Fruit fly (Drosophila melanogaster) whole organism, prepupa: Measurements from ENCODE around the gene CG31549.

Source experiments
- CG10631 ChIP-seq: fragments of 200-800 bp; sonication (Bioruptor generic); optimal IDR thresholded peaks from 2 replicates; lab custom pipeline; 2016; ENCODE audit warnings: missing biosample characterization, missing genetic modification characterization
- CG10669 ChIP-seq: fragments of 200-800 bp; sonication (Bioruptor generic); optimal IDR thresholded peaks from 3 replicates; lab custom pipeline; 2018; ENCODE audit warnings: missing biosample characterization, mild to moderate bottlenecking, missing genetic modification characterization, moderate library complexity
- CG11762 ChIP-seq: fragments of 200-800 bp; sonication (Bioruptor generic); optimal IDR thresholded peaks from 3 replicates; lab custom pipeline; 2016; ENCODE audit warnings: missing biosample characterization, missing genetic modification characterization; ENCODE audit not compliant: insufficient read depth
- CG11902 ChIP-seq: fragments of 200-800 bp; sonication (Bioruptor generic); optimal IDR thresholded peaks from 3 replicates; lab custom pipeline; 2016; ENCODE audit warnings: missing biosample characterization, missing genetic modification characterization
- CG1621 ChIP-seq: fragments of 200-800 bp; sonication (Bioruptor generic); optimal IDR thresholded peaks from 3 replicates; lab custom pipeline; 2018; ENCODE audit warnings: missing biosample characterization, mild to moderate bottlenecking, missing genetic modification characterization
- CG3032 ChIP-seq: fragments of 200-800 bp; optimal IDR thresholded peaks from 2 replicates; lab custom pipeline; 2019; ENCODE audit warnings: missing biosample characterization, mild to moderate bottlenecking, missing genetic modification characterization, moderate library complexity
- CG31627 ChIP-seq: fragments of 200-800 bp; sonication (Bioruptor generic); optimal IDR thresholded peaks from 3 replicates; lab custom pipeline; 2016; ENCODE audit warnings: missing biosample characterization, missing genetic modification characterization
- CG32006 ChIP-seq: fragments of 200-800 bp; sonication (Bioruptor generic); optimal IDR thresholded peaks from 3 replicates; lab custom pipeline; 2017; ENCODE audit warnings: missing biosample characterization, mild to moderate bottlenecking, missing genetic modification characterization
- CG34406 ChIP-seq: fragments of 200-800 bp; sonication (Bioruptor generic); optimal IDR thresholded peaks from 3 replicates; lab custom pipeline; 2016; ENCODE audit warnings: missing biosample characterization, missing genetic modification characterization
- CG6163 ChIP-seq: fragments of 200-800 bp; sonication (Bioruptor generic); IDR thresholded peaks from 3 replicates; pipeline ENCODE4 v1.3.6; 2022; ENCODE audit warnings: missing biosample characterization, missing genetic modification characterization
- CG6792 ChIP-seq: fragments of 200-800 bp; sonication (Bioruptor generic); optimal IDR thresholded peaks from 3 replicates; lab custom pipeline; 2016; ENCODE audit warnings: missing biosample characterization, missing genetic modification characterization
- CG6808 ChIP-seq: fragments of 200-800 bp; sonication (Bioruptor generic); optimal IDR thresholded peaks from 3 replicates; lab custom pipeline; 2017; ENCODE audit warnings: missing biosample characterization, missing genetic modification characterization, mild to moderate bottlenecking, moderate library complexity, missing genetic modification reagents
- CG8319 ChIP-seq: fragments of 200-800 bp; sonication (Bioruptor generic); optimal IDR thresholded peaks from 3 replicates; lab custom pipeline; 2016; ENCODE audit warnings: missing biosample characterization, missing genetic modification characterization
- CG8632 ChIP-seq: fragments of 200-800 bp; sonication (Bioruptor generic); optimal IDR thresholded peaks from 3 replicates; lab custom pipeline; 2016; ENCODE audit warnings: missing biosample characterization, missing genetic modification characterization
- CG9139 ChIP-seq: fragments of 200-800 bp; sonication (Bioruptor generic); optimal IDR thresholded peaks from 3 replicates; lab custom pipeline; 2017; ENCODE audit warnings: missing biosample characterization, mild to moderate bottlenecking, missing genetic modification characterization
- Eip75B ChIP-seq: fragments of 200-800 bp; sonication (Bioruptor generic); optimal IDR thresholded peaks from 3 replicates; lab custom pipeline; 2016; ENCODE audit warnings: missing biosample characterization, missing genetic modification characterization
- Eip78C ChIP-seq: fragments of 200-800 bp; sonication (Bioruptor generic); peaks from one replicate; lab custom pipeline; 2016; ENCODE audit warnings: missing biosample characterization, missing genetic modification characterization
- Eip93F ChIP-seq: fragments of 200-800 bp; sonication (Bioruptor generic); optimal IDR thresholded peaks from 2 replicates; lab custom pipeline; 2016; ENCODE audit warnings: missing biosample characterization, mild to moderate bottlenecking, missing genetic modification characterization
- Ets21C ChIP-seq: fragments of 200-800 bp; sonication (Bioruptor generic); optimal IDR thresholded peaks from 3 replicates; lab custom pipeline; 2016; ENCODE audit warnings: missing biosample characterization, missing genetic modification characterization
- Ets96B ChIP-seq: fragments of 200-800 bp; optimal IDR thresholded peaks from 2 replicates; lab custom pipeline; 2019; ENCODE audit warnings: missing biosample characterization, mild to moderate bottlenecking, missing genetic modification characterization, moderate library complexity
- Gug ChIP-seq: fragments of 200-800 bp; sonication (Bioruptor generic); IDR thresholded peaks from 2 replicates; pipeline ENCODE4 v1.3.6; 2022; ENCODE audit warnings: missing biosample characterization, missing genetic modification characterization
- Hr39 ChIP-seq: fragments of 200-800 bp; sonication (Bioruptor generic); optimal IDR thresholded peaks from 2 replicates; lab custom pipeline; 2016; ENCODE audit warnings: missing biosample characterization, missing genetic modification characterization
- Hr4 ChIP-seq: fragments of 200-800 bp; sonication (Bioruptor generic); optimal IDR thresholded peaks from 3 replicates; lab custom pipeline; 2016; ENCODE audit warnings: missing biosample characterization, missing genetic modification characterization
- Met ChIP-seq: fragments of 200-800 bp; sonication (Bioruptor generic); optimal IDR thresholded peaks from 3 replicates; lab custom pipeline; 2016; ENCODE audit warnings: missing biosample characterization, missing genetic modification characterization
- Smox ChIP-seq: fragments of 200-800 bp; sonication (Bioruptor generic); optimal IDR thresholded peaks from 3 replicates; lab custom pipeline; 2016; ENCODE audit warnings: missing biosample characterization, missing genetic modification characterization
- Sox102F ChIP-seq: fragments of 200-800 bp; sonication (Bioruptor generic); optimal IDR thresholded peaks from 2 replicates; lab custom pipeline; 2016; ENCODE audit warnings: missing biosample characterization, mild to moderate bottlenecking, missing genetic modification characterization
- Sox15 ChIP-seq: fragments of 200-800 bp; sonication (Bioruptor generic); optimal IDR thresholded peaks from 3 replicates; lab custom pipeline; 2016; ENCODE audit warnings: missing biosample characterization, missing genetic modification characterization
- achi ChIP-seq: fragments of 200-800 bp; sonication (Bioruptor generic); optimal IDR thresholded peaks from 3 replicates; lab custom pipeline; 2016; ENCODE audit warnings: missing biosample characterization, missing genetic modification characterization
- acj6 ChIP-seq: fragments of 200-800 bp; sonication (Bioruptor generic); optimal IDR thresholded peaks from 3 replicates; lab custom pipeline; 2016; ENCODE audit warnings: missing biosample characterization, missing genetic modification characterization
- cyc ChIP-seq: fragments of 200-800 bp; sonication (Bioruptor generic); optimal IDR thresholded peaks from 3 replicates; lab custom pipeline; 2016; ENCODE audit warnings: missing biosample characterization, missing genetic modification characterization
- dac ChIP-seq: fragments of 200-800 bp; sonication (Bioruptor generic); optimal IDR thresholded peaks from 2 replicates; lab custom pipeline; 2017; ENCODE audit warnings: missing biosample characterization, mild to moderate bottlenecking, missing genetic modification characterization
- dsx ChIP-seq: fragments of 200-800 bp; optimal IDR thresholded peaks from 3 replicates; lab custom pipeline; 2019; ENCODE audit warnings: missing biosample characterization, mild to moderate bottlenecking, missing genetic modification characterization, moderate library complexity; ENCODE audit not compliant: poor library complexity, severe bottlenecking
- esn ChIP-seq: fragments of 200-800 bp; sonication (Bioruptor generic); optimal IDR thresholded peaks from 2 replicates; lab custom pipeline; 2016; ENCODE audit warnings: missing biosample characterization, mild to moderate bottlenecking, missing genetic modification characterization, moderate library complexity
- fkh ChIP-seq: fragments of 200-800 bp; sonication (Bioruptor generic); optimal IDR thresholded peaks from 3 replicates; lab custom pipeline; 2017; ENCODE audit warnings: missing biosample characterization, mild to moderate bottlenecking, missing genetic modification characterization, moderate library complexity
- lz ChIP-seq: fragments of 200-800 bp; sonication (Bioruptor generic); optimal IDR thresholded peaks from 3 replicates; lab custom pipeline; 2016; ENCODE audit warnings: missing biosample characterization, missing genetic modification characterization
- pdm3 ChIP-seq: fragments of 200-800 bp; sonication (Bioruptor generic); optimal IDR thresholded peaks from 3 replicates; lab custom pipeline; 2016; ENCODE audit warnings: missing biosample characterization, missing genetic modification characterization
- svp ChIP-seq: fragments of 200-800 bp; sonication (Bioruptor generic); peaks from one replicate; lab custom pipeline; 2016; ENCODE audit warnings: missing biosample characterization, missing genetic modification characterization
- topi ChIP-seq: fragments of 200-800 bp; sonication (Bioruptor generic); optimal IDR thresholded peaks from 3 replicates; lab custom pipeline; 2016; ENCODE audit warnings: missing biosample characterization, missing genetic modification characterization

CG31549 gene

dm6 chr3R:5659829-5660197, 27.8 kb downstream of the CG31549 start, which contains the start of gene CG2182:
TSS of gene CG2182 (minus strand) at chr3R:5659912.
- TF ChIP-seq CG31627 (GFP tag; lab: Kevin White, UChicago): peak; percentile 22
- peak; percentile 36 for TF ChIP-seq lz
- no peak for TF ChIP-seq CG8319 (GFP tag; lab: Kevin White, UChicago)
- peak; percentile 18 for TF ChIP-seq dsx (GFP tag; lab: Kevin White, UChicago)

- TF ChIP-seq Gug (GFP tag; lab: Robert Waterston, UW) (0 out of 2 replicates have a peak, but pooled peaks have one; percentile 24), Hr4 (GFP tag; lab: Kevin White, UChicago) (peak; percentile 45), CG11762 (GFP tag; lab: Kevin White, UChicago) (peak; percentile 26), Eip78C (GFP tag; lab: Kevin White, UChicago) (peak; percentile 9), CG11902 (GFP tag; lab: Kevin White, UChicago) (peak; percentile 48), Eip75B (GFP tag; lab: Kevin White, UChicago) (peak; percentile 4), acj6 (peak; percentile 54), Met (GFP tag; lab: Kevin White, UChicago) (peak; percentile 28), topi (GFP tag; lab: Kevin White, UChicago) (peak; percentile 24), fkh (GFP tag; lab: Kevin White, UChicago) (peak; percentile 32), Ets96B (tag; lab: Kevin White, UChicago) (peak; percentile 20), Eip93F (GFP tag; lab: Kevin White, UChicago) (no peak), CG10631 (GFP tag; lab: Kevin White, UChicago) (peak; percentile 50), CG1621 (tag; lab: Kevin White, UChicago) (no peak), CG34406 (peak; percentile 3), CG6808 (no peak), lz (peak; percentile 24), CG8319 (GFP tag; lab: Kevin White, UChicago) (peak; percentile 6), svp (peak; percentile 68), CG6792 (GFP tag; lab: Kevin White, UChicago) (no peak), CG8632 (GFP tag; lab: Kevin White, UChicago) (peak; percentile 51), dac (GFP tag; lab: Kevin White, UChicago) (no peak), Hr39 (GFP tag; lab: Kevin White, UChicago) (peak; percentile 33), pdm3 (GFP tag; lab: Kevin White, UChicago) (no peak), esn (GFP tag; lab: Kevin White, UChicago) (peak; percentile 40), Smox (GFP tag; lab: Kevin White, UChicago) (peak; percentile 31), CG6163 (GFP tag; lab: Robert Waterston, UW) (peak; percentile 50; the same call in 2 of the 3 replicates), CG3032 (tag; lab: Kevin White, UChicago) (peak; percentile 19), Sox102F (GFP tag; lab: Kevin White, UChicago) (no peak), achi (GFP tag; lab: Kevin White, UChicago) (peak; percentile 35), Sox15 (GFP tag; lab: Kevin White, UChicago) (peak; percentile 45), CG10669 (GFP tag; lab: Kevin White, UChicago) (peak; percentile 41), CG9139 (GFP tag; lab: Kevin White, UChicago) (no peak), Ets21C (GFP tag; lab: Kevin White, UChicago) (peak; percentile 13), CG32006 (GFP tag; lab: Kevin White, UChicago) (peak; percentile 60), cyc (GFP tag; lab: Kevin White, UChicago) (peak; percentile 36)
Measured at dm6 chr3R:5660198-5660893, 28.4 kb downstream of the CG31549 start, which contains the start of gene Wdr33. TSS of gene Wdr33 (plus strand) at chr3R:5660635.
